Worm (Caenorhabditis elegans): ENCODE results near the gene xbx-4.

xbx-4 gene

ce11 chrIV:2137478-2137877, 23.0 kb downstream of the xbx-4 start:
- TF ChIP-seq nfya-1 (tag; optimal IDR thresholded peaks at IDR 0.05; ENCODE audit: borderline replicate concordance, insufficient read depth) (no peak), sea-2 (GFP tag; IDR thresholded peaks at IDR 0.05) (no peak), lsy-27 (tag; optimal IDR thresholded peaks at IDR 0.05; ENCODE audit: borderline replicate concordance, insufficient read depth) (no peak), D2030.7 (GFP tag; IDR thresholded peaks at IDR 0.05) (no peak), sdz-38 (tag; optimal IDR thresholded peaks at IDR 0.05) (no peak), die-1 (tag; optimal IDR thresholded peaks at IDR 0.05) (no peak), mcd-1 (GFP tag; IDR thresholded peaks at IDR 0.05) (no peak), ztf-3 (GFP tag; optimal IDR thresholded peaks at IDR 0.05) (no peak), F37B4.10 (GFP tag; IDR thresholded peaks at IDR 0.05) (no peak), ekl-4 (GFP tag; IDR thresholded peaks at IDR 0.05) (no peak), F52B5.7 (tag; optimal IDR thresholded peaks at IDR 0.05) (no peak), xnd-1 (tag; optimal IDR thresholded peaks at IDR 0.05) (no peak), madf-6 (GFP tag; IDR thresholded peaks at IDR 0.05) (no peak), tbp1 (GFP tag; optimal IDR thresholded peaks at IDR 0.05) (no peak), ztf-26 (tag; optimal IDR thresholded peaks at IDR 0.05) (no peak)

- TF ChIP-seq akir-1 (GFP tag; optimal IDR thresholded peaks at IDR 0.05) (no peak), nfya-2 (GFP tag; IDR thresholded peaks at IDR 0.05) (no peak), mes-4 (tag; optimal IDR thresholded peaks at IDR 0.05) (no peak), C17E4.6 (GFP tag; IDR thresholded peaks at IDR 0.05) (no peak), let-607 (tag; optimal IDR thresholded peaks at IDR 0.05) (no peak), nfya-1 (tag; optimal IDR thresholded peaks at IDR 0.05; ENCODE audit: borderline replicate concordance, insufficient read depth) (no peak), repo-1 (tag; optimal IDR thresholded peaks at IDR 0.05) (no peak), ceh-79 (tag; optimal IDR thresholded peaks at IDR 0.05) (no peak)
Observed at ce11 chrIV:2140543-2140942, 26.1 kb downstream of the xbx-4 start, which contains the start of gene C54E4.12. Gene C54E4.12 (minus strand): TSS chrIV:2140643.

ce11 chrIV:2142320-2142719, 27.9 kb downstream of the xbx-4 start:
- TF ChIP-seq ztf-26 (tag; optimal IDR thresholded peaks at IDR 0.05), result no peak
- no peak for TF ChIP-seq ets-4 (GFP tag; optimal IDR thresholded peaks at IDR 0.05)
- no peak for TF ChIP-seq mxl-1 (tag; optimal IDR thresholded peaks at IDR 0.05)

ce11 chrIV:2149247-2149756, 34.9 kb downstream of the xbx-4 start, which contains the start of gene C54E4.5:
Gene C54E4.5 (minus strand): TSS chrIV:2149297.
- TF ChIP-seq efl-1 (GFP tag; optimal IDR thresholded peaks at IDR 0.05), result no peak
- TF ChIP-seq tbp1 (GFP tag; optimal IDR thresholded peaks at IDR 0.05), result no peak
- peak; percentile 49; the same call in 1 of the 2 replicates for TF ChIP-seq cebp-1 (GFP tag; IDR thresholded peaks at IDR 0.05)
- TF ChIP-seq cebp-1 (tag; optimal IDR thresholded peaks at IDR 0.05), result peak; percentile 84
- no peak for TF ChIP-seq rpc-1 (optimal IDR thresholded peaks at IDR 0.05)
- no peak for TF ChIP-seq rpc-1 (tag; optimal IDR thresholded peaks at IDR 0.05)
- TF ChIP-seq snpc-1.3 (tag; optimal IDR thresholded peaks at IDR 0.05; ENCODE audit: insufficient read depth), result no peak
- no peak for TF ChIP-seq mcd-1 (GFP tag; IDR thresholded peaks at IDR 0.05)

ce11 chrIV:2156239-2156638, 41.8 kb downstream of the xbx-4 start:
- TF ChIP-seq hrde-1 (tag; optimal IDR thresholded peaks at IDR 0.05; ENCODE audit: borderline replicate concordance), result no peak
- no peak for TF ChIP-seq hmg-20 (GFP tag; IDR thresholded peaks at IDR 0.05)
- TF ChIP-seq snpc-1.1 (tag; optimal IDR thresholded peaks at IDR 0.05; ENCODE audit: insufficient read depth), result no peak
- TF ChIP-seq mes-4 (tag; optimal IDR thresholded peaks at IDR 0.05), result no peak
- TF ChIP-seq unc-130 (GFP tag; optimal IDR thresholded peaks at IDR 0.05), result no peak
- TF ChIP-seq lsy-27 (tag; optimal IDR thresholded peaks at IDR 0.05; ENCODE audit: borderline replicate concordance, insufficient read depth), result no peak
- no peak for TF ChIP-seq madf-3 (GFP tag; IDR thresholded peaks at IDR 0.05)
- TF ChIP-seq F23B12.7 (tag; optimal IDR thresholded peaks at IDR 0.05; ENCODE audit: insufficient read depth), result no peak
- no peak for TF ChIP-seq zim-3 (tag; optimal IDR thresholded peaks at IDR 0.05)
- no peak for TF ChIP-seq athp-1 (tag; optimal IDR thresholded peaks at IDR 0.05)
- TF ChIP-seq snpc-1.3 (tag; optimal IDR thresholded peaks at IDR 0.05; ENCODE audit: insufficient read depth), result no peak
- no peak for TF ChIP-seq F52B5.7 (tag; optimal IDR thresholded peaks at IDR 0.05)

Measured in whole organism, young adult.